Fruit fly (Drosophila melanogaster) whole organism, embryonic: ENCODE results near the gene CG31638.

Experiments
- Awh ChIP-seq: fragments of 200-800 bp; sonication (Bioruptor generic); IDR thresholded peaks from 2 replicates; pipeline ENCODE4, ENCODE4 v1.3.6; 2022; ENCODE audit warnings: missing biosample characterization, missing genetic modification characterization
- B-H1 ChIP-seq: fragments of 200-800 bp; sonication (Bioruptor generic); IDR thresholded peaks from 3 replicates; pipeline ENCODE4 v1.3.6; 2022; ENCODE audit warnings: missing biosample characterization, missing genetic modification characterization
- BEAF-32 ChIP-seq: fragments of 200-800 bp; sonication (Bioruptor generic); optimal IDR thresholded peaks from 3 replicates; lab custom pipeline; 2017; ENCODE audit warnings: missing biosample characterization, missing genetic modification characterization, mild to moderate bottlenecking, moderate library complexity, missing genetic modification reagents
- CG10462 ChIP-seq: fragments of 200-800 bp; sonication (Bioruptor generic); optimal IDR thresholded peaks from 2 replicates; lab custom pipeline; 2016; ENCODE audit warnings: missing biosample characterization, missing genetic modification characterization
- CG11093 ChIP-seq: fragments of 200-800 bp; sonication (Bioruptor generic); IDR thresholded peaks from 3 replicates; pipeline ENCODE4 v1.3.6; 2022; ENCODE audit warnings: missing biosample characterization, missing genetic modification characterization
- CG11398 ChIP-seq: fragments of 200-800 bp; sonication (Bioruptor generic); optimal IDR thresholded peaks from 2 replicates; lab custom pipeline; 2016; ENCODE audit warnings: missing biosample characterization, missing genetic modification characterization
- CG12769 ChIP-seq: fragments of 200-800 bp; sonication (Bioruptor generic); optimal IDR thresholded peaks from 2 replicates; lab custom pipeline; 2019; ENCODE audit warnings: missing biosample characterization, mild to moderate bottlenecking, missing genetic modification characterization, moderate library complexity
- CG13296 ChIP-seq: fragments of 200-800 bp; sonication (Bioruptor generic); optimal IDR thresholded peaks from 3 replicates; lab custom pipeline; 2018; ENCODE audit warnings: missing biosample characterization, mild to moderate bottlenecking, missing genetic modification characterization
- CG13775 ChIP-seq: fragments of 200-800 bp; sonication (Bioruptor generic); optimal IDR thresholded peaks from 3 replicates; lab custom pipeline; 2017; ENCODE audit warnings: missing biosample characterization, mild to moderate bottlenecking, missing genetic modification characterization
- CG14710 ChIP-seq: fragments of 200-800 bp; sonication (Bioruptor generic); optimal IDR thresholded peaks from 3 replicates; lab custom pipeline; 2019; ENCODE audit warnings: missing biosample characterization, mild to moderate bottlenecking, missing genetic modification characterization, moderate library complexity
- CG14965 ChIP-seq: fragments of 200-800 bp; sonication (Bioruptor generic); optimal IDR thresholded peaks from 2 replicates; lab custom pipeline; 2016; ENCODE audit warnings: missing biosample characterization, missing genetic modification characterization, borderline replicate concordance
- CG15696 ChIP-seq: fragments of 200-800 bp; sonication (Bioruptor generic); optimal IDR thresholded peaks from 2 replicates; lab custom pipeline; 2019; ENCODE audit warnings: missing biosample characterization, mild to moderate bottlenecking, missing genetic modification characterization, moderate library complexity
- CG17568 ChIP-seq: fragments of 200-800 bp; sonication (Bioruptor generic); optimal IDR thresholded peaks from 2 replicates; lab custom pipeline; 2018; ENCODE audit warnings: missing biosample characterization, mild to moderate bottlenecking, missing genetic modification characterization, moderate library complexity
- CG18619 ChIP-seq: fragments of 200-800 bp; sonication (Bioruptor generic); optimal IDR thresholded peaks from 3 replicates; lab custom pipeline; 2017; ENCODE audit warnings: missing biosample characterization, mild to moderate bottlenecking, missing genetic modification characterization
- CG31441 ChIP-seq: fragments of 200-800 bp; sonication (Bioruptor generic); IDR thresholded peaks from 2 replicates; pipeline ENCODE4 v1.3.6; 2022; ENCODE audit warnings: missing biosample characterization, missing genetic modification characterization
- CG3163 ChIP-seq: fragments of 200-800 bp; sonication (Bioruptor generic); optimal IDR thresholded peaks from 3 replicates; lab custom pipeline; 2016; ENCODE audit warnings: missing biosample characterization, missing genetic modification characterization
- CG33557 ChIP-seq: fragments of 200-800 bp; sonication (Bioruptor generic); optimal IDR thresholded peaks from 2 replicates; lab custom pipeline; 2019; ENCODE audit warnings: missing biosample characterization, mild to moderate bottlenecking, missing genetic modification characterization, moderate library complexity
- CG4820 ChIP-seq: fragments of 200-800 bp; sonication (Bioruptor generic); optimal IDR thresholded peaks from 3 replicates; lab custom pipeline; 2016; ENCODE audit warnings: missing biosample characterization, missing genetic modification characterization
- CG6765 ChIP-seq: fragments of 200-800 bp; sonication (Bioruptor generic); optimal IDR thresholded peaks from 3 replicates; lab custom pipeline; 2017; ENCODE audit warnings: missing biosample characterization, mild to moderate bottlenecking, missing genetic modification characterization
- CG7745 ChIP-seq: fragments of 200-800 bp; sonication (Bioruptor generic); optimal IDR thresholded peaks from 2 replicates; lab custom pipeline; 2018; ENCODE audit warnings: missing biosample characterization, mild to moderate bottlenecking, missing genetic modification characterization, moderate library complexity
- CG8765 ChIP-seq: fragments of 200-800 bp; sonication (Bioruptor generic); IDR thresholded peaks from 2 replicates; pipeline ENCODE4 v1.3.6; 2022; ENCODE audit warnings: missing biosample characterization, missing genetic modification characterization
- CG9876 ChIP-seq: fragments of 200-800 bp; sonication (Bioruptor generic); optimal IDR thresholded peaks from 2 replicates; lab custom pipeline; 2016; ENCODE audit warnings: missing biosample characterization, missing genetic modification characterization
- CkIIα-i1 ChIP-seq: fragments of 200-800 bp; sonication (Bioruptor generic); IDR thresholded peaks from 2 replicates; pipeline ENCODE4 v1.3.6; 2022; ENCODE audit warnings: missing biosample characterization, missing genetic modification characterization
- D19B ChIP-seq: fragments of 200-800 bp; sonication (Bioruptor generic); optimal IDR thresholded peaks from 2 replicates; lab custom pipeline; 2017; ENCODE audit warnings: missing biosample characterization, mild to moderate bottlenecking, missing genetic modification characterization
- Dfd ChIP-seq, 2 experiments: fragments of >200 bp; optimal IDR thresholded peaks; 2 replicates each; lab custom pipeline; 2017; ENCODE audit warnings: missing biosample characterization in 2 of 2, missing genetic modification characterization in 2 of 2
- Doc3 ChIP-seq: fragments of 200-800 bp; sonication (Bioruptor generic); IDR thresholded peaks from 3 replicates; pipeline ENCODE4 v1.3.6; 2022; ENCODE audit warnings: missing biosample characterization, missing genetic modification characterization; ENCODE audit not compliant: partially characterized antibody
- E2f1 ChIP-seq: fragments of 200-800 bp; sonication (Bioruptor generic); IDR thresholded peaks from 2 replicates; pipeline ENCODE4 v1.3.6; 2022; ENCODE audit warnings: missing biosample characterization, missing genetic modification characterization
- Elba2 ChIP-seq: fragments of 200-800 bp; sonication (Bioruptor generic); optimal IDR thresholded peaks from 3 replicates; lab custom pipeline; 2016; ENCODE audit warnings: missing biosample characterization, missing genetic modification characterization
- Ets65A ChIP-seq: fragments of 200-800 bp; sonication (Bioruptor generic); peaks from one replicate; lab custom pipeline; 2016; ENCODE audit warnings: missing biosample characterization, missing genetic modification characterization
- Fer3 ChIP-seq: fragments of 200-800 bp; sonication (Bioruptor generic); optimal IDR thresholded peaks from 2 replicates; lab custom pipeline; 2018; ENCODE audit warnings: missing biosample characterization, mild to moderate bottlenecking, missing genetic modification characterization, moderate library complexity
- HHEX ChIP-seq: fragments of 200-800 bp; sonication (Bioruptor generic); optimal IDR thresholded peaks from 3 replicates; lab custom pipeline; 2017; ENCODE audit warnings: missing biosample characterization, mild to moderate bottlenecking, missing genetic modification characterization, missing genetic modification reagents
- NFAT ChIP-seq: fragments of 200-800 bp; sonication (Bioruptor generic); IDR thresholded peaks from 2 replicates; pipeline ENCODE4 v1.3.6; 2022; ENCODE audit warnings: missing biosample characterization, missing genetic modification characterization
- Nf-YC ChIP-seq: fragments of 200-800 bp; optimal IDR thresholded peaks from 3 replicates; lab custom pipeline; 2019; ENCODE audit warnings: missing biosample characterization, mild to moderate bottlenecking, missing genetic modification characterization, moderate library complexity
- Opbp ChIP-seq: fragments of 200-800 bp; sonication (Bioruptor generic); IDR thresholded peaks from 3 replicates; pipeline ENCODE4 v1.3.6; 2022; ENCODE audit warnings: missing biosample characterization, missing genetic modification characterization; ENCODE audit not compliant: partially characterized antibody
- Ravus ChIP-seq: fragments of 200-800 bp; sonication (Bioruptor generic); IDR thresholded peaks from 2 replicates; pipeline ENCODE4 v1.3.6; 2022; ENCODE audit warnings: missing biosample characterization, missing genetic modification characterization
- ab ChIP-seq: fragments of 200-800 bp; sonication (Bioruptor generic); optimal IDR thresholded peaks from 2 replicates; lab custom pipeline; 2016; ENCODE audit warnings: missing biosample characterization, missing genetic modification characterization
- caup ChIP-seq: fragments of 200-800 bp; sonication (Bioruptor generic); optimal IDR thresholded peaks from 3 replicates; lab custom pipeline; 2017; ENCODE audit warnings: missing biosample characterization, mild to moderate bottlenecking, missing genetic modification characterization, moderate library complexity; ENCODE audit not compliant: severe bottlenecking
- cg ChIP-seq: fragments of 200-800 bp; sonication (Bioruptor generic); optimal IDR thresholded peaks from 3 replicates; lab custom pipeline; 2019; ENCODE audit warnings: missing biosample characterization, mild to moderate bottlenecking, missing genetic modification characterization, moderate library complexity
- grau ChIP-seq: fragments of 200-800 bp; optimal IDR thresholded peaks from 3 replicates; lab custom pipeline; 2019; ENCODE audit warnings: missing biosample characterization, mild to moderate bottlenecking, missing genetic modification characterization, moderate library complexity
- repo ChIP-seq: fragments of 200-800 bp; sonication (Bioruptor generic); optimal IDR thresholded peaks from 2 replicates; lab custom pipeline; 2016; ENCODE audit warnings: missing biosample characterization, missing genetic modification characterization
- scrt ChIP-seq: fragments of 200-800 bp; sonication (Bioruptor generic); optimal IDR thresholded peaks from 2 replicates; lab custom pipeline; 2018; ENCODE audit warnings: missing biosample characterization, mild to moderate bottlenecking, missing genetic modification characterization, moderate library complexity
- sens ChIP-seq: fragments of 200-800 bp; sonication (Bioruptor generic); peaks from one replicate; lab custom pipeline; 2016; ENCODE audit warnings: missing biosample characterization, missing genetic modification characterization
- so ChIP-seq: fragments of 200-800 bp; sonication (Bioruptor generic); IDR thresholded peaks from 3 replicates; pipeline ENCODE4 v1.3.6; 2022; ENCODE audit warnings: missing biosample characterization, missing genetic modification characterization
- ttk ChIP-seq: fragments of 200-800 bp; sonication (Bioruptor generic); IDR thresholded peaks from 2 replicates; pipeline ENCODE4 v2.1.2; 2022; ENCODE audit warnings: missing biosample characterization, missing genetic modification characterization
- unc-4 ChIP-seq: fragments of 200-800 bp; sonication (Bioruptor generic); IDR thresholded peaks from 2 replicates; pipeline ENCODE4 v1.3.6; 2022; ENCODE audit warnings: missing biosample characterization, missing genetic modification characterization; ENCODE audit not compliant: partially characterized antibody
- wek ChIP-seq: fragments of 200-800 bp; sonication (Bioruptor generic); optimal IDR thresholded peaks from 3 replicates; lab custom pipeline; 2018; ENCODE audit warnings: missing biosample characterization, mild to moderate bottlenecking, missing genetic modification characterization, moderate library complexity
- zen ChIP-seq: fragments of 200-800 bp; sonication (Bioruptor generic); optimal IDR thresholded peaks from 3 replicates; lab custom pipeline; 2018; ENCODE audit warnings: missing biosample characterization, mild to moderate bottlenecking, missing genetic modification characterization, moderate library complexity
- zfh1 ChIP-seq: fragments of 200-800 bp; sonication (Bioruptor generic); IDR thresholded peaks from 3 replicates; pipeline ENCODE4 v1.3.6; 2022; ENCODE audit warnings: missing biosample characterization, missing genetic modification characterization

CG31638 gene

DNA sequence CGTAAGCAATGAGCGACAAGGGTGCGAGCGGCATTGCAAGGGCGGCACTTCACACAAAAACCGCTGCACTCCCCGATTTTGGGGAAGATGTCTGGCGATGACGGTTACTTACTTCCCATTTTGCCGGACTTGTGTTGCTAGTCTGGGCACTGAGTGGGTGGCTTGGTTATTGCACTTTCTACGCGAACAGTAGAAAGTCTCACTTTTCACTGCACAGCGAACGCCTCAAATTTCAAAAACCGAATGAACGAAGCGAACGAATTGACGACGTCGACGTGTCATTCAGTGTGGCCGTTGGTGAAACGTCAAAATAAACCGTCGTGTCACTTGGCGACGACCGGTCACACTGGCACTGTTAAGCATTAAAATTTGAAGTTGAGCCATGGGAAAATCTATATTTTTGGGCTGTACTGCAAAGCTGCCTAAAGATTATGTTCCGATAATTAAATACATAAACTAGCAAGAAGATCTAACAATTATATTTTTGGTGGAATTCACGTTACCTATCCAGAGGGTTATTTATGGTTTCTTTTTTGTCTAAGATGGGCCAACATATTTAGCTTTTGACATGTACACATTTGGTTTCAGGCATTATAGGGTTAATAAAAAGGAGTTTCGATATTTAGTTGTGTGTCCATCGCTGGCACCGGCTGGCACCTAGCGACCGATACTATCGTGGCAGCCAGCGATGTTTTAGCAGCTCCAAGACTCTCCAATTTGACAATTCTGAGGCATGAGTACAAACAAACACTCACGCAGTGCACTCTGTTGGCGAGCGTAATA is 10.5 kb upstream of the CG31638 start, which contains the start of the genes Sec61alpha and Daxx (continued):
- TF ChIP-seq CG13296 (peak; percentile 76), wek (GFP tag; lab: Kevin White, UChicago) (peak; percentile 12), sens (peak; percentile 98), D19B (GFP tag; lab: Kevin White, UChicago) (peak; percentile 69), so (0 out of 3 replicates have a peak, but pooled peaks have one; percentile 10), Ets65A (GFP tag; lab: Kevin White, UChicago) (peak; percentile 98), CG12769 (tag; lab: Kevin White, UChicago) (peak; percentile 56), CG10462 (GFP tag; lab: Kevin White, UChicago) (peak; percentile 50), CG6765 (GFP tag; lab: Kevin White, UChicago) (peak; percentile 67), Doc3 (GFP tag; lab: Robert Waterston, UW) (peak; percentile 97), cg (no peak), repo (peak; percentile 65), Elba2 (GFP tag; lab: Kevin White, UChicago) (peak; percentile 43), Ravus (GFP tag; lab: Robert Waterston, UW) (peak; percentile 45), CG11093 (peak; percentile 60; the same call in 1 of the 3 replicates), BEAF-32 (peak; percentile 100), zen (tag; lab: Kevin White, UChicago) (peak; percentile 73), CG9876 (GFP tag; lab: Kevin White, UChicago) (peak; percentile 85), CG15696 (tag; lab: Kevin White, UChicago) (peak; percentile 72), CG11398 (GFP tag; lab: Kevin White, UChicago) (peak; percentile 64), Opbp (GFP tag; lab: Robert Waterston, UW) (peak; percentile 100), CG3163 (GFP tag; lab: Kevin White, UChicago) (peak; percentile 73), Nf-YC (tag; lab: Kevin White, UChicago) (peak; percentile 78), unc-4 (peak; percentile 98), CG8765 (peak; percentile 71), Fer3 (tag; lab: Kevin White, UChicago) (peak; percentile 82), Awh (peak; percentile 70; the same call in 1 of the 2 replicates), CG4820 (GFP tag; lab: Kevin White, UChicago) (peak; percentile 70), CG7745 (no peak), CkIIα-i1 (GFP tag; lab: Robert Waterston, UW) (no peak), ttk (GFP tag; lab: Robert Waterston, UW) (peak; percentile 73; the same call in 1 of the 2 replicates), CG18619 (GFP tag; lab: Kevin White, UChicago) (peak; percentile 75), CG14710 (tag; lab: Kevin White, UChicago) (peak; percentile 90), caup (peak; percentile 65), Dfd (GFP tag; optimal IDR thresholded peaks at IDR 0.05; lab: Kevin White, UChicago) (no peak), CG14965 (GFP tag; lab: Kevin White, UChicago) (peak; percentile 17), CG31441 (peak; percentile 67; the same call in 1 of the 2 replicates), scrt (peak; percentile 67), ab (GFP tag; lab: Kevin White, UChicago) (peak; percentile 79), CG33557 (GFP tag; lab: Kevin White, UChicago) (peak; percentile 50), CG13775 (peak; percentile 79), CG17568 (peak; percentile 70), E2f1 (peak; percentile 78), NFAT (peak; percentile 87), HHEX (peak; percentile 68), zfh1 (GFP tag; lab: Robert Waterston, UW) (peak; percentile 69; the same call in 2 of the 3 replicates), grau (tag; lab: Kevin White, UChicago) (peak; percentile 82), B-H1 (GFP tag; lab: Robert Waterston, UW) (peak; percentile 75)
